Worm (Caenorhabditis elegans) whole organism, L3 larva: ENCODE data around the gene C14E2.6.

Source experiments
- ceh-16 ChIP-seq: sonication (generic microtip); optimal IDR thresholded peaks from 2 replicates; lab custom pipeline; 2017; ENCODE audit warnings: missing biosample characterization, missing genetic modification characterization
- mdl-1 ChIP-seq: fragments of 150-350 bp; optimal IDR thresholded peaks from 2 replicates; lab custom pipeline; 2014; ENCODE audit warnings: missing biosample characterization, missing genetic modification characterization

- TF ChIP-seq ceh-16 (tag; lab: Kevin White, UChicago) (no peak), mdl-1 (tag; lab: Kevin White, UChicago) (no peak)
Measured at ce11 chrX:1847685-1848084, 17.8 kb upstream of the C14E2.6 start.
